Worm (Caenorhabditis elegans) whole organism, L2 larva: ENCODE data around the gene mct-5.
A peak's percentile ranks its signal among the peaks of the same experiment; 100 is the strongest.

Experiments used
- ceh-16 ChIP-seq: fragments of 150-350 bp; optimal IDR thresholded peaks from 2 replicates; lab custom pipeline; 2014; ENCODE audit warnings: missing biosample characterization, missing genetic modification characterization
- ceh-82 ChIP-seq: fragments of 150-350 bp; optimal IDR thresholded peaks from 2 replicates; lab custom pipeline; 2014; ENCODE audit warnings: missing biosample characterization, missing genetic modification characterization
- crh-2 ChIP-seq: sonication (generic microtip); optimal IDR thresholded peaks from 2 replicates; lab custom pipeline; 2017; ENCODE audit warnings: missing biosample characterization, missing genetic modification characterization
- dmd-4 ChIP-seq: sonication (generic microtip); optimal IDR thresholded peaks from 2 replicates; lab custom pipeline; 2017; ENCODE audit warnings: missing biosample characterization, missing genetic modification characterization
- egl-27 ChIP-seq: sonication (generic microtip); optimal IDR thresholded peaks from 3 replicates; lab custom pipeline; 2017; ENCODE audit warnings: missing biosample characterization, missing genetic modification reagents, missing genetic modification characterization
- elt-1 ChIP-seq: fragments of 150-350 bp; optimal IDR thresholded peaks from 2 replicates; lab custom pipeline; 2014; ENCODE audit warnings: missing biosample characterization, missing genetic modification characterization
- elt-3 ChIP-seq: sonication (generic microtip); optimal IDR thresholded peaks from 2 replicates; lab custom pipeline; 2017; ENCODE audit warnings: missing biosample characterization, missing genetic modification characterization
- gmeb-1 ChIP-seq: fragments of 150-350 bp; optimal IDR thresholded peaks from 2 replicates; lab custom pipeline; 2014; ENCODE audit warnings: missing biosample characterization, missing genetic modification characterization
- lin-11 ChIP-seq: fragments of 150-350 bp; sonication (generic microtip); optimal IDR thresholded peaks from 2 replicates; lab custom pipeline; 2014; ENCODE audit warnings: missing biosample characterization, missing genetic modification characterization, inconsistent platforms, mixed read lengths
- lin-13 ChIP-seq: fragments of 150-350 bp; optimal IDR thresholded peaks from 2 replicates; lab custom pipeline; 2014; ENCODE audit warnings: missing biosample characterization, missing genetic modification reagents, missing genetic modification characterization
- lin-39 ChIP-seq: fragments of 150-350 bp; optimal IDR thresholded peaks from 2 replicates; lab custom pipeline; 2014; ENCODE audit warnings: missing biosample characterization, missing genetic modification reagents, missing genetic modification characterization
- lsy-2 ChIP-seq, 2 experiments: fragments of 150-350 bp in 1 of 2; sonication (generic microtip) in 1 of 2; optimal IDR thresholded peaks; 2 replicates each; lab custom pipeline; 2014 to 2017; ENCODE audit warnings: missing biosample characterization in 2 of 2, missing genetic modification characterization in 2 of 2
- mab-5 ChIP-seq: fragments of 150-350 bp; optimal IDR thresholded peaks from 2 replicates; lab custom pipeline; 2014; ENCODE audit warnings: missing biosample characterization, missing genetic modification characterization
- mbf-1 ChIP-seq: sonication (generic microtip); optimal IDR thresholded peaks from 2 replicates; lab custom pipeline; 2017; ENCODE audit warnings: missing biosample characterization, missing genetic modification characterization
- mdl-1 ChIP-seq, 2 experiments: fragments of 150-350 bp in 1 of 2; sonication (generic microtip) in 1 of 2; optimal IDR thresholded peaks; 2 replicates each; lab custom pipeline; 2017; ENCODE audit warnings: missing biosample characterization in 2 of 2, missing genetic modification characterization in 2 of 2
- nhr-10 ChIP-seq: sonication (generic microtip); optimal IDR thresholded peaks from 2 replicates; lab custom pipeline; 2017; ENCODE audit warnings: missing biosample characterization, missing genetic modification characterization
- nhr-12 ChIP-seq: fragments of 150-350 bp; optimal IDR thresholded peaks from 2 replicates; lab custom pipeline; 2014; ENCODE audit warnings: missing biosample characterization, missing genetic modification characterization
- nhr-129 ChIP-seq: fragments of 150-350 bp; optimal IDR thresholded peaks from 2 replicates; lab custom pipeline; 2014; ENCODE audit warnings: missing biosample characterization, missing genetic modification characterization
- nhr-21 ChIP-seq: fragments of 150-350 bp; optimal IDR thresholded peaks from 2 replicates; lab custom pipeline; 2014; ENCODE audit warnings: missing biosample characterization, missing genetic modification characterization
- nhr-23 ChIP-seq: fragments of 150-350 bp; optimal IDR thresholded peaks from 2 replicates; lab custom pipeline; 2014; ENCODE audit warnings: missing biosample characterization, missing genetic modification reagents, missing genetic modification characterization
- nhr-237 ChIP-seq: fragments of 150-350 bp; optimal IDR thresholded peaks from 2 replicates; lab custom pipeline; 2014; ENCODE audit warnings: missing biosample characterization, missing genetic modification characterization
- nhr-25 ChIP-seq: fragments of 150-350 bp; sonication (generic microtip); optimal IDR thresholded peaks from 3 replicates; lab custom pipeline; 2014; ENCODE audit warnings: missing biosample characterization, missing genetic modification characterization
- nhr-6 ChIP-seq: fragments of 150-350 bp; optimal IDR thresholded peaks from 2 replicates; lab custom pipeline; 2014; ENCODE audit warnings: missing biosample characterization, missing genetic modification characterization
- peb-1 ChIP-seq: fragments of 150-350 bp; optimal IDR thresholded peaks from 2 replicates; lab custom pipeline; 2014; ENCODE audit warnings: missing biosample characterization, missing genetic modification characterization
- sem-4 ChIP-seq: fragments of 150-350 bp; optimal IDR thresholded peaks from 2 replicates; lab custom pipeline; 2014; ENCODE audit warnings: missing biosample characterization, missing genetic modification reagents, missing genetic modification characterization
- sma-3 ChIP-seq: sonication (generic microtip); optimal IDR thresholded peaks from 2 replicates; lab custom pipeline; 2016; ENCODE audit warnings: missing genetic modification reagents, missing genetic modification characterization, missing compliant biosample characterization
- sma-9 ChIP-seq, 2 experiments: fragments of 150-350 bp in 1 of 2; sonication (generic microtip) in 1 of 2; optimal IDR thresholded peaks; 2 replicates each; lab custom pipeline; 2014 to 2016; ENCODE audit warnings: missing genetic modification characterization in 2 of 2, mild to moderate bottlenecking in 1 of 2, missing biosample characterization in 1 of 2, missing compliant biosample characterization in 1 of 2, missing genetic modification reagents in 1 of 2, moderate library complexity in 1 of 2
- snpc-4 ChIP-seq: fragments of 150-350 bp; optimal IDR thresholded peaks from 2 replicates; lab custom pipeline; 2014; ENCODE audit warnings: missing biosample characterization, missing genetic modification characterization
- unc-39 ChIP-seq: fragments of 150-350 bp; optimal IDR thresholded peaks from 2 replicates; lab custom pipeline; 2014; ENCODE audit warnings: missing biosample characterization, missing genetic modification characterization
- unc-55 ChIP-seq: fragments of 150-350 bp; sonication (generic microtip); optimal IDR thresholded peaks from 3 replicates; lab custom pipeline; 2014; ENCODE audit warnings: missing biosample characterization, missing genetic modification reagents, missing genetic modification characterization
- ztf-1 ChIP-seq: fragments of 200-800 bp; sonication (Bioruptor generic); conservative IDR thresholded peaks from 2 replicates; pipeline ENCODE4 v1.3.6; 2022; ENCODE audit warnings: missing genetic modification characterization, missing compliant biosample characterization
- ztf-11 ChIP-seq: sonication (generic microtip); optimal IDR thresholded peaks from 2 replicates; lab custom pipeline; 2017; ENCODE audit warnings: missing biosample characterization, missing genetic modification characterization
- ztf-4 ChIP-seq: fragments of 150-350 bp; optimal IDR thresholded peaks from 2 replicates; lab custom pipeline; 2014; ENCODE audit warnings: missing biosample characterization, missing genetic modification characterization

Gene mct-5

ce11 chrII:7104794-7105613 is 6.6 kb upstream of the mct-5 start, which contains the start of the genes farl-11 and rpl-33 (continued):
- TF ChIP-seq ceh-82 (tag; lab: Kevin White, UChicago), result no peak
- TF ChIP-seq mdl-1 (tag; optimal IDR thresholded peaks at IDR 0.05; lab: Kevin White, UChicago), result no peak
- TF ChIP-seq unc-39 (tag; lab: Kevin White, UChicago), result no peak
- TF ChIP-seq nhr-25 (tag; lab: Kevin White, UChicago), result peak; percentile 69
- no peak for TF ChIP-seq ceh-16
- TF ChIP-seq egl-27, result peak; percentile 21
- no peak for TF ChIP-seq mbf-1
- peak; percentile 11 for TF ChIP-seq mab-5
- peak; percentile 48 for TF ChIP-seq nhr-6 (tag; lab: Kevin White, UChicago)
- peak; percentile 76 for TF ChIP-seq lin-13
- TF ChIP-seq snpc-4 (tag; lab: Kevin White, UChicago), result peak; percentile 51
- TF ChIP-seq lin-11 (tag; lab: Kevin White, UChicago), result peak; percentile 59
- TF ChIP-seq, all 48 proteins: peak for 25

- no peak for TF ChIP-seq unc-55 (GFP tag; lab: Kevin White, UChicago)
- TF ChIP-seq lin-13, result no peak
- no peak for TF ChIP-seq nhr-23 (tag; lab: Kevin White, UChicago)
- no peak for TF ChIP-seq nhr-6 (tag; lab: Kevin White, UChicago)
- TF ChIP-seq peb-1 (tag; lab: Kevin White, UChicago), result no peak
- no peak for TF ChIP-seq unc-39 (tag; lab: Kevin White, UChicago)
- TF ChIP-seq sem-4 (tag; lab: Kevin White, UChicago), result no peak
- no peak for TF ChIP-seq gmeb-1
- TF ChIP-seq sma-3 (GFP tag; lab: Kevin White, UChicago), result no peak
- TF ChIP-seq elt-3 (tag; lab: Kevin White, UChicago), result no peak
- no peak for TF ChIP-seq elt-1 (tag; lab: Kevin White, UChicago)
- TF ChIP-seq mbf-1, result no peak
- TF ChIP-seq crh-2, result no peak
- no peak for TF ChIP-seq lin-39 (tag; lab: Kevin White, UChicago)
- no peak for TF ChIP-seq nhr-237 (tag; lab: Kevin White, UChicago)
- no peak for TF ChIP-seq ztf-4 (tag; lab: Kevin White, UChicago)
- no peak for TF ChIP-seq ztf-1 (GFP tag; lab: Robert Waterston, UW)
- no peak for TF ChIP-seq dmd-4 (tag; lab: Kevin White, UChicago)
- no peak for TF ChIP-seq ceh-82 (tag; lab: Kevin White, UChicago)
Measured at ce11 chrII:7103111-7103510, 4.7 kb upstream of the mct-5 start.

- no peak for TF ChIP-seq lin-13
- no peak for TF ChIP-seq mbf-1
- TF ChIP-seq dmd-4 (tag; lab: Kevin White, UChicago), result no peak
- no peak for TF ChIP-seq nhr-12
- TF ChIP-seq ztf-11, result no peak
- no peak for TF ChIP-seq ztf-1 (GFP tag; lab: Robert Waterston, UW)
- no peak for TF ChIP-seq elt-1 (tag; lab: Kevin White, UChicago)
- no peak for TF ChIP-seq nhr-10 (tag; lab: Kevin White, UChicago)
- TF ChIP-seq nhr-25 (tag; lab: Kevin White, UChicago), result no peak
- TF ChIP-seq lsy-2 (tag; optimal IDR thresholded peaks at IDR 0.05; lab: Kevin White, UChicago), result peak in 1 of 2 experiments; percentile 18
- TF ChIP-seq elt-3 (tag; lab: Kevin White, UChicago), result no peak
- TF ChIP-seq sem-4 (tag; lab: Kevin White, UChicago), result no peak
- TF ChIP-seq unc-39 (tag; lab: Kevin White, UChicago), result no peak
- peak; percentile 30 for TF ChIP-seq nhr-129 (tag; lab: Kevin White, UChicago)
- no peak for TF ChIP-seq nhr-21 (tag; lab: Kevin White, UChicago)
- TF ChIP-seq lin-11 (tag; lab: Kevin White, UChicago), result no peak
Measured at ce11 chrII:7102288-7102687, 3.9 kb upstream of the mct-5 start.

ce11 chrII:7100838-7101237 is 2.4 kb upstream of the mct-5 start, which contains the start of gene mmaa-1:
Gene mmaa-1, minus strand, starts transcription at chrII:7101165.
- TF ChIP-seq sma-9 (GFP tag; optimal IDR thresholded peaks at IDR 0.05; lab: Kevin White, UChicago) (peak; percentile 0), sma-9 (tag; optimal IDR thresholded peaks at IDR 0.05; lab: Kevin White, UChicago) (no peak), unc-55 (GFP tag; lab: Kevin White, UChicago) (no peak)
